Fruit fly (Drosophila melanogaster) whole organism: ENCODE measurements around the gene Ir76b.

ENCODE experiments used
- pan ChIP-seq: fragments of >200 bp; optimal IDR thresholded peaks from 2 replicates; lab custom pipeline; 2017
- psq ChIP-seq: fragments of >200 bp; optimal IDR thresholded peaks from 2 replicates; lab custom pipeline; 2017

dm6 chr3L:20133168-20133567, 21.8 kb upstream of the Ir76b start, which contains the start of gene CG7335:
- TF ChIP-seq pan (lab: Kevin White, UChicago): no peak
- TF ChIP-seq psq (lab: Kevin White, UChicago): no peak
